Worm (Caenorhabditis elegans): ENCODE results near the gene C29F9.12.

DNA sequence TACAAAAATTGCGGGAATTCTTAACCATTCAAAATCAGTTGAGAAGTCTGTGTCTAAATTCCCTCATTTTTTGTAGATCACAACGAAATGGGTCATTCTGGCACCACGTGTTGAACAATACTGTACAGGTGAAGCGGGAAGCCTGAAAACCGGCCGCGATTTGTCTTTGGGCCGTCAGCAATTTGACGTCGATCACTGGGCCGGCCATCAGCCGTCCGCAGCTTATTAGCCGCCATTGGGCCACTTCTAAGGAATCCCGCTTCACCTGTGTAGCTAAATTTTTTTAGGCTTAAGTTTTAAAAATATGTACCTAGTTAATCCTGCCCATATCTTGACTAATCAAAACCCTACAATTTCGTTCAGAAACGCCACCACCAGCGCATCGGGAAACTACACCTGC is 37.8 kb upstream of the C29F9.12 start:
- TF ChIP-seq dmd-4 (tag; optimal IDR thresholded peaks at IDR 0.05; ENCODE audit: borderline replicate concordance) (no peak), nhr-11 (tag; optimal IDR thresholded peaks at IDR 0.05) (no peak), pha-4 (tag; optimal IDR thresholded peaks at IDR 0.05) (no peak), pqm-1 (tag; optimal IDR thresholded peaks at IDR 0.05) (no peak), unc-55 (GFP tag; optimal IDR thresholded peaks at IDR 0.05) (no peak), ama-1 (optimal IDR thresholded peaks at IDR 0.05) (no peak), sox-4 (tag; optimal IDR thresholded peaks at IDR 0.05) (no peak), gmeb-2 (tag; optimal IDR thresholded peaks at IDR 0.05) (no peak), elt-2 (tag; optimal IDR thresholded peaks at IDR 0.05) (no peak), nfya-1 (tag; optimal IDR thresholded peaks at IDR 0.05) (no peak), dve-1 (tag; optimal IDR thresholded peaks at IDR 0.05) (no peak), F13H6.1 (tag; optimal IDR thresholded peaks at IDR 0.05) (no peak), sdc-2 (tag; optimal IDR thresholded peaks at IDR 0.05) (no peak), K09A11.1 (tag; optimal IDR thresholded peaks at IDR 0.05; ENCODE audit: insufficient read depth) (no peak)
